Worm (Caenorhabditis elegans): ENCODE results near the gene ckk-1.

Gene ckk-1

ce11 chrIII:5601999-5602398 lies 33.3 kb upstream of the ckk-1 start (continued):
- TF ChIP-seq aptf-2 (GFP tag; conservative IDR thresholded peaks at IDR 0.05) (peak; percentile 67; the same call in 1 of the 2 replicates), ztf-18 (tag; optimal IDR thresholded peaks at IDR 0.05) (peak; percentile 77), mxl-1 (tag; optimal IDR thresholded peaks at IDR 0.05) (peak; percentile 73), unc-62 (GFP tag; optimal IDR thresholded peaks at IDR 0.05) (no peak), snpc-1.3 (tag; optimal IDR thresholded peaks at IDR 0.05; ENCODE audit: insufficient read depth) (peak; percentile 86), rec-8 (tag; optimal IDR thresholded peaks at IDR 0.05) (peak; percentile 77 to 91), madf-8 (GFP tag; conservative IDR thresholded peaks at IDR 0.05) (peak; percentile 19; the same call in 1 of the 2 replicates), dpff-1 (tag; optimal IDR thresholded peaks at IDR 0.05) (peak; percentile 78), dpl-1 (GFP tag; optimal IDR thresholded peaks at IDR 0.05) (no peak), tbx-9 (tag; optimal IDR thresholded peaks at IDR 0.05; ENCODE audit: borderline replicate concordance) (peak; percentile 13), lsl-1 (GFP tag; optimal IDR thresholded peaks at IDR 0.05) (peak; percentile 78), rcor-1 (GFP tag; IDR thresholded peaks at IDR 0.05) (peak; percentile 81), ztf-28 (GFP tag; IDR thresholded peaks at IDR 0.05) (0 out of 2 replicates have a peak, but pooled peaks have one; percentile 50), ets-4 (GFP tag; optimal IDR thresholded peaks at IDR 0.05) (peak; percentile 84), B0035.1 (tag; optimal IDR thresholded peaks at IDR 0.05) (peak; percentile 36), snpc-1.1 (tag; optimal IDR thresholded peaks at IDR 0.05; ENCODE audit: insufficient read depth) (peak; percentile 57), athp-1 (tag; optimal IDR thresholded peaks at IDR 0.05) (peak; percentile 93), attf-6 (GFP tag; IDR thresholded peaks at IDR 0.05) (0 out of 2 replicates have a peak, but pooled peaks have one; percentile 72), F10E7.11 (tag; optimal IDR thresholded peaks at IDR 0.05) (peak; percentile 81), ama-1 (optimal IDR thresholded peaks at IDR 0.05) (no peak), ama-1 (GFP tag; optimal IDR thresholded peaks at IDR 0.05) (peak; percentile 26 to 83), Y67H2A.10 (GFP tag; conservative IDR thresholded peaks at IDR 0.05) (no peak), fkh-3 (tag; optimal IDR thresholded peaks at IDR 0.05) (peak; percentile 59), C17E4.6 (GFP tag; IDR thresholded peaks at IDR 0.05) (peak; percentile 73; the same call in 1 of the 2 replicates), aptf-3 (GFP tag; IDR thresholded peaks at IDR 0.05) (peak; percentile 64; the same call in 1 of the 2 replicates), let-526 (GFP tag; IDR thresholded peaks at IDR 0.05) (no peak), snpc-4 (GFP tag; optimal IDR thresholded peaks at IDR 0.05) (peak; percentile 68), snpc-4 (tag; optimal IDR thresholded peaks at IDR 0.05) (peak; percentile 18 to 71 (median 64)), T26A5.8 (tag; optimal IDR thresholded peaks at IDR 0.05) (peak; percentile 76), unc-130 (GFP tag; optimal IDR thresholded peaks at IDR 0.05) (peak; percentile 84), F57A8.1 (GFP tag; optimal IDR thresholded peaks at IDR 0.05) (peak; percentile 57), Y79H2A.3 (GFP tag; conservative IDR thresholded peaks at IDR 0.05) (no peak), ztf-6 (GFP tag; IDR thresholded peaks at IDR 0.05) (0 out of 2 replicates have a peak, but pooled peaks have one; percentile 31), ccch-3 (GFP tag; optimal IDR thresholded peaks at IDR 0.05) (no peak), chd-7 (tag; optimal IDR thresholded peaks at IDR 0.05) (peak; percentile 95), B0336.3 (GFP tag; IDR thresholded peaks at IDR 0.05) (peak; percentile 73; the same call in 1 of the 2 replicates), F33H1.4 (GFP tag; IDR thresholded peaks at IDR 0.05) (peak; percentile 70), attf-5 (GFP tag; optimal IDR thresholded peaks at IDR 0.05) (peak; percentile 60), F39B2.1 (GFP tag; IDR thresholded peaks at IDR 0.05) (peak; percentile 69; the same call in 1 of the 2 replicates), ZK185.1 (tag; optimal IDR thresholded peaks at IDR 0.05; ENCODE audit: poor library complexity, severe bottlenecking) (peak; percentile 86), ztf-26 (tag; optimal IDR thresholded peaks at IDR 0.05) (peak; percentile 77), F23B12.7 (tag; optimal IDR thresholded peaks at IDR 0.05; ENCODE audit: insufficient read depth) (peak; percentile 91), zfh-2 (GFP tag; conservative IDR thresholded peaks at IDR 0.05) (peak; percentile 51; the same call in 1 of the 2 replicates), lin-40 (tag; optimal IDR thresholded peaks at IDR 0.05) (peak; percentile 80), hlh-26 (GFP tag; conservative IDR thresholded peaks at IDR 0.05) (no peak), die-1 (tag; optimal IDR thresholded peaks at IDR 0.05) (peak; percentile 88), hrde-1 (tag; optimal IDR thresholded peaks at IDR 0.05; ENCODE audit: borderline replicate concordance) (peak; percentile 77)
